Worm (Caenorhabditis elegans): ENCODE data around the gene F07F6.2.

DNA sequence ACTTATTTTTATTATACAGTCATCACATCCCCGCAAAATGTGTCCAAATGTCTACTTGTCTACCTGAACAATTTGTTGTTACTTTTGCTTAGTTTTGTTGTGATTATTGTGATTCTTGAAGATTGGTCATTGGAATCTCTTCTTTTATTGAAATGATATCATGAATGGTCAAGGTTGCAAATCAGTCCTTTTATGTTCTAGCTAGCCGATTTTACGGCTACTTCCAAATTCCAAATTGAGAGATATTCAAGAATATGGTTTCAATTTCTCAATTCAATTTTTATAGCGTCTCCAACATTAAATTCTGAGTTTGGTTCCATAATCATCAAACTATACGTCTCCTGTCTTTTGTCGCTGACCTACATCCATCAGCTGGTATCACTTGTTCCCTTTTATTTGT is 21.3 kb downstream of the F07F6.2 start:
- no peak for TF ChIP-seq hlh-26 (GFP tag; conservative IDR thresholded peaks at IDR 0.05)
- TF ChIP-seq ztf-28 (GFP tag; IDR thresholded peaks at IDR 0.05), result no peak
